Worm (Caenorhabditis elegans) whole organism, L4 larva: ENCODE results near the gene phb-2.

ENCODE experiments used
- F26F4.8 ChIP-seq: fragments of 200-800 bp; sonication (Bioruptor generic); conservative IDR thresholded peaks from 2 replicates; pipeline ENCODE4 v1.3.6; 2022; ENCODE audit warnings: missing genetic modification characterization, missing compliant biosample characterization
- T20F7.1 ChIP-seq: fragments of 200-800 bp; sonication (Bioruptor generic); optimal IDR thresholded peaks from 2 replicates; lab custom pipeline; 2018; ENCODE audit warnings: mild to moderate bottlenecking, missing genetic modification characterization, missing compliant biosample characterization
- T26A8.4 ChIP-seq: fragments of 200-800 bp; sonication (Bioruptor generic); IDR thresholded peaks from 2 replicates; pipeline ENCODE4 v1.3.6; 2022; ENCODE audit warnings: missing genetic modification characterization, missing compliant biosample characterization
- ZK546.5 ChIP-seq, 2 experiments: sonication (generic microtip); optimal IDR thresholded peaks; 2 replicates each; lab custom pipeline; 2017; ENCODE audit warnings: missing biosample characterization in 2 of 2, missing genetic modification characterization in 2 of 2
- aly-2 ChIP-seq: sonication (generic microtip); optimal IDR thresholded peaks from 2 replicates; lab custom pipeline; 2018; ENCODE audit warnings: missing biosample characterization, missing genetic modification characterization
- ama-1 ChIP-seq: fragments of 150-350 bp; optimal IDR thresholded peaks from 2 replicates; lab custom pipeline; 2014; ENCODE audit warnings: inconsistent platforms, mixed read lengths
- arid-1 ChIP-seq: fragments of 200-800 bp; sonication (Bioruptor generic); conservative IDR thresholded peaks from 2 replicates; pipeline ENCODE4 v1.3.6; 2022; ENCODE audit warnings: missing genetic modification reagents, missing genetic modification characterization, missing compliant biosample characterization
- ceh-44 ChIP-seq: fragments of 200-800 bp; sonication (Bioruptor generic); IDR thresholded peaks from 2 replicates; pipeline ENCODE4 v1.3.6; 2022; ENCODE audit warnings: missing genetic modification reagents, missing genetic modification characterization, missing compliant biosample characterization
- cey-2 ChIP-seq: sonication (generic microtip); optimal IDR thresholded peaks from 3 replicates; lab custom pipeline; 2017; ENCODE audit warnings: missing genetic modification characterization, mild to moderate bottlenecking, missing compliant biosample characterization, antibody characterized with exemption, borderline replicate concordance; ENCODE audit not compliant: insufficient read depth
- daf-16 ChIP-seq, 3 experiments: sonication (generic microtip); optimal IDR thresholded peaks; 2 replicates each; lab custom pipeline; 2016 to 2017; ENCODE audit warnings: missing genetic modification characterization in 3 of 3, missing genetic modification reagents in 3 of 3, mild to moderate bottlenecking in 2 of 3, missing compliant biosample characterization in 2 of 3, missing biosample characterization in 1 of 3, moderate library complexity in 1 of 3
- dmd-8 ChIP-seq: fragments of 200-800 bp; sonication (Bioruptor generic); IDR thresholded peaks from 2 replicates; pipeline ENCODE4 v1.3.6; 2022; ENCODE audit warnings: missing genetic modification characterization, missing compliant biosample characterization
- dmd-9 ChIP-seq: fragments of 200-800 bp; sonication (Bioruptor generic); IDR thresholded peaks from 2 replicates; pipeline ENCODE4 v1.3.6; 2022; ENCODE audit warnings: missing genetic modification reagents, missing genetic modification characterization, missing compliant biosample characterization
- egl-27 ChIP-seq: sonication (generic microtip); optimal IDR thresholded peaks from 3 replicates; lab custom pipeline; 2017; ENCODE audit warnings: missing biosample characterization, missing genetic modification reagents, missing genetic modification characterization
- hif-1 ChIP-seq, 2 experiments: sonication (generic microtip); optimal IDR thresholded peaks; 2 replicates each; lab custom pipeline; 2016 to 2017; ENCODE audit warnings: missing compliant biosample characterization in 2 of 2, missing genetic modification characterization in 2 of 2, missing genetic modification reagents in 2 of 2, missing genotype in 2 of 2, mild to moderate bottlenecking in 1 of 2
- hlh-30 ChIP-seq: sonication (generic microtip); optimal IDR thresholded peaks from 2 replicates; lab custom pipeline; 2017; ENCODE audit warnings: antibody characterized with exemption, mild to moderate bottlenecking, missing genetic modification characterization, missing compliant biosample characterization; ENCODE audit not compliant: insufficient read depth
- lin-13 ChIP-seq: fragments of 150-350 bp; optimal IDR thresholded peaks from 2 replicates; lab custom pipeline; 2014; ENCODE audit warnings: missing biosample characterization, missing genetic modification reagents, missing genetic modification characterization
- lin-38 ChIP-seq: fragments of 200-800 bp; sonication (Bioruptor generic); IDR thresholded peaks from 2 replicates; pipeline ENCODE4 v1.3.6; 2022; ENCODE audit warnings: missing genetic modification reagents, missing genetic modification characterization, missing compliant biosample characterization
- lin-39 ChIP-seq: fragments of 150-350 bp; optimal IDR thresholded peaks from 2 replicates; lab custom pipeline; 2014; ENCODE audit warnings: missing biosample characterization, missing genetic modification reagents, missing genetic modification characterization
- lir-3 ChIP-seq: sonication (generic microtip); optimal IDR thresholded peaks from 2 replicates; lab custom pipeline; 2016; ENCODE audit warnings: mild to moderate bottlenecking, missing genetic modification characterization, missing compliant biosample characterization
- mdl-1 ChIP-seq, 2 experiments: fragments of 150-350 bp in 1 of 2; sonication (generic microtip) in 1 of 2; optimal IDR thresholded peaks; 2 replicates each; lab custom pipeline; 2014 to 2017; ENCODE audit warnings: missing biosample characterization in 2 of 2, missing genetic modification characterization in 2 of 2
- mdt-29 ChIP-seq: fragments of 200-800 bp; sonication (Bioruptor generic); IDR thresholded peaks from 2 replicates; pipeline ENCODE4 v1.3.6; 2022; ENCODE audit warnings: missing genetic modification reagents, missing genetic modification characterization, missing compliant biosample characterization
- mxl-3 ChIP-seq: fragments of 200-800 bp; sonication (Bioruptor generic); optimal IDR thresholded peaks from 2 replicates; lab custom pipeline; 2018; ENCODE audit warnings: mild to moderate bottlenecking, missing genetic modification characterization, missing compliant biosample characterization
- nhr-102 ChIP-seq: sonication (generic microtip); optimal IDR thresholded peaks from 2 replicates; lab custom pipeline; 2016; ENCODE audit warnings: mild to moderate bottlenecking, missing genetic modification characterization, moderate library complexity, missing compliant biosample characterization
- nhr-111 ChIP-seq: fragments of 200-800 bp; sonication (Bioruptor generic); optimal IDR thresholded peaks from 2 replicates; lab custom pipeline; 2018; ENCODE audit warnings: mild to moderate bottlenecking, missing genetic modification characterization, missing compliant biosample characterization
- nhr-48 ChIP-seq: sonication (generic microtip); optimal IDR thresholded peaks from 2 replicates; lab custom pipeline; 2016; ENCODE audit warnings: mild to moderate bottlenecking, missing genetic modification characterization, missing compliant biosample characterization
- nhr-77 ChIP-seq: fragments of 150-350 bp; optimal IDR thresholded peaks from 2 replicates; lab custom pipeline; 2014; ENCODE audit warnings: missing biosample characterization, missing genetic modification characterization
- php-3 ChIP-seq: fragments of 200-800 bp; sonication (Bioruptor generic); IDR thresholded peaks from 2 replicates; pipeline ENCODE4 v1.3.6; 2022; ENCODE audit warnings: missing genetic modification reagents, missing genetic modification characterization, missing compliant biosample characterization
- rbr-2 ChIP-seq: sonication (generic microtip); optimal IDR thresholded peaks from 2 replicates; lab custom pipeline; 2016; ENCODE audit warnings: missing genotype, missing genetic modification characterization, missing compliant biosample characterization
- set-16 ChIP-seq: fragments of 200-800 bp; sonication (Bioruptor generic); IDR thresholded peaks from 2 replicates; pipeline ENCODE4 v1.3.6; 2022; ENCODE audit warnings: missing genetic modification reagents, missing genetic modification characterization, missing compliant biosample characterization
- tra-1 ChIP-seq: fragments of 200-800 bp; sonication (Bioruptor generic); IDR thresholded peaks from 2 replicates; pipeline ENCODE4 v1.3.6; 2022; ENCODE audit warnings: missing genetic modification reagents, missing genetic modification characterization, missing compliant biosample characterization
- zag-1 ChIP-seq: fragments of 150-350 bp; optimal IDR thresholded peaks from 2 replicates; lab custom pipeline; 2014; ENCODE audit warnings: missing biosample characterization, missing genetic modification characterization
- zfp-3 ChIP-seq: fragments of 200-800 bp; sonication (Bioruptor generic); conservative IDR thresholded peaks from 2 replicates; pipeline ENCODE4 v1.3.6; 2022; ENCODE audit warnings: missing genetic modification reagents, missing genetic modification characterization, missing compliant biosample characterization
- zip-11 ChIP-seq: fragments of 200-800 bp; sonication (Bioruptor generic); IDR thresholded peaks from 2 replicates; pipeline ENCODE4 v1.3.6; 2022; ENCODE audit warnings: missing genetic modification characterization, missing compliant biosample characterization
- zip-2 ChIP-seq: fragments of 150-350 bp; optimal IDR thresholded peaks from 2 replicates; lab custom pipeline; 2014; ENCODE audit warnings: missing biosample characterization, missing genetic modification characterization
- ztf-11 ChIP-seq: fragments of 150-350 bp; optimal IDR thresholded peaks from 2 replicates; lab custom pipeline; 2014; ENCODE audit warnings: missing biosample characterization, missing genetic modification characterization

Gene phb-2

ce11 chrII:6292527-6292926, 41.3 kb downstream of the phb-2 start, which contains the start of gene nyn-3:
nyn-3 (minus strand) TSS chrII:6292627.
- no peak for TF ChIP-seq nhr-48
- TF ChIP-seq rbr-2: no peak
- TF ChIP-seq nhr-77 (tag; lab: Kevin White, UChicago): no peak
- TF ChIP-seq nhr-111 (GFP tag; lab: Kevin White, UChicago): no peak
- TF ChIP-seq hlh-30 (tag; lab: Kevin White, UChicago): no peak
- no peak for TF ChIP-seq mdl-1 (tag; optimal IDR thresholded peaks at IDR 0.05; lab: Kevin White, UChicago)
- no peak for TF ChIP-seq zip-11 (GFP tag; lab: Robert Waterston, UW)
- no peak for TF ChIP-seq ztf-11
- TF ChIP-seq lir-3 (tag; lab: Kevin White, UChicago): no peak
- no peak for TF ChIP-seq ama-1 (lab: Kevin White, UChicago)
- no peak for TF ChIP-seq php-3 (GFP tag; lab: Robert Waterston, UW)
- no peak for TF ChIP-seq zip-2 (tag; lab: Kevin White, UChicago)
- no peak for TF ChIP-seq egl-27 (tag; lab: Kevin White, UChicago)
- no peak for TF ChIP-seq F26F4.8 (GFP tag; lab: Robert Waterston, UW)
- TF ChIP-seq dmd-8 (GFP tag; lab: Robert Waterston, UW): no peak
- no peak for TF ChIP-seq ceh-44 (GFP tag; lab: Robert Waterston, UW)
- no peak for TF ChIP-seq nhr-102 (tag; lab: Kevin White, UChicago)
- no peak for TF ChIP-seq cey-2 (tag; lab: Kevin White, UChicago)

ce11 chrII:6294261-6294660, 43.0 kb downstream of the phb-2 start, which contains the start of gene mps-1:
mps-1 (minus strand) TSS chrII:6294361.
- TF ChIP-seq mdt-29 (GFP tag; lab: Robert Waterston, UW): no peak
- TF ChIP-seq lin-38 (GFP tag; lab: Robert Waterston, UW): no peak
- TF ChIP-seq ZK546.5 (tag; optimal IDR thresholded peaks at IDR 0.05; lab: Kevin White, UChicago): no peak
- TF ChIP-seq T20F7.1 (GFP tag; lab: Kevin White, UChicago): no peak
- no peak for TF ChIP-seq daf-16 (GFP tag; optimal IDR thresholded peaks at IDR 0.05; lab: Kevin White, UChicago)
- TF ChIP-seq daf-16 (tag; optimal IDR thresholded peaks at IDR 0.05; lab: Kevin White, UChicago): no peak
- TF ChIP-seq egl-27 (tag; lab: Kevin White, UChicago): no peak
- no peak for TF ChIP-seq zag-1 (tag; lab: Kevin White, UChicago)
- no peak for TF ChIP-seq hif-1 (tag; optimal IDR thresholded peaks at IDR 0.05; lab: Kevin White, UChicago)
- TF ChIP-seq mxl-3 (GFP tag; lab: Kevin White, UChicago): no peak
- TF ChIP-seq dmd-9 (GFP tag; lab: Robert Waterston, UW): no peak
- TF ChIP-seq set-16 (GFP tag; lab: Robert Waterston, UW): no peak
- no peak for TF ChIP-seq lin-13 (GFP tag; lab: Kevin White, UChicago)
- no peak for TF ChIP-seq zfp-3
- TF ChIP-seq arid-1 (GFP tag; lab: Robert Waterston, UW): no peak
- TF ChIP-seq T26A8.4: no peak
- no peak for TF ChIP-seq tra-1 (GFP tag; lab: Robert Waterston, UW)
- TF ChIP-seq ceh-44 (GFP tag; lab: Robert Waterston, UW): no peak
- TF ChIP-seq aly-2 (tag; lab: Kevin White, UChicago): no peak
- TF ChIP-seq lin-39: no peak
